Fruit fly (Drosophila melanogaster) whole organism, embryonic: ENCODE results near the gene CG32161.

Source experiments
- CG10321 ChIP-seq: fragments of 200-800 bp; sonication (Bioruptor generic); IDR thresholded peaks from 2 replicates; pipeline ENCODE4 v1.3.6; 2022; ENCODE audit warnings: missing biosample characterization, missing genetic modification characterization
- CG10979 ChIP-seq: fragments of 200-800 bp; sonication (Bioruptor generic); optimal IDR thresholded peaks from 2 replicates; lab custom pipeline; 2018; ENCODE audit warnings: missing biosample characterization, mild to moderate bottlenecking, missing genetic modification characterization, moderate library complexity
- CG11093 ChIP-seq: fragments of 200-800 bp; sonication (Bioruptor generic); IDR thresholded peaks from 3 replicates; pipeline ENCODE4 v1.3.6; 2022; ENCODE audit warnings: missing biosample characterization, missing genetic modification characterization
- CG11696 ChIP-seq: fragments of 200-800 bp; sonication (Bioruptor generic); IDR thresholded peaks from 2 replicates; pipeline ENCODE4 v1.3.6; 2022; ENCODE audit warnings: missing biosample characterization, missing genetic modification characterization
- CG13296 ChIP-seq: fragments of 200-800 bp; sonication (Bioruptor generic); optimal IDR thresholded peaks from 3 replicates; lab custom pipeline; 2018; ENCODE audit warnings: missing biosample characterization, mild to moderate bottlenecking, missing genetic modification characterization
- CG14860 ChIP-seq: fragments of 200-800 bp; sonication (Bioruptor generic); IDR thresholded peaks from 3 replicates; pipeline ENCODE4 v1.3.6; 2022; ENCODE audit warnings: missing biosample characterization, missing genetic modification characterization; ENCODE audit not compliant: partially characterized antibody
- CG15011 ChIP-seq: fragments of 200-800 bp; sonication (Bioruptor generic); optimal IDR thresholded peaks from 3 replicates; lab custom pipeline; 2018; ENCODE audit warnings: missing biosample characterization, mild to moderate bottlenecking, missing genetic modification characterization
- CG15479 ChIP-seq: fragments of 200-800 bp; sonication (Bioruptor generic); optimal IDR thresholded peaks from 3 replicates; lab custom pipeline; 2019; ENCODE audit warnings: missing biosample characterization, mild to moderate bottlenecking, missing genetic modification characterization, moderate library complexity
- CG16813 ChIP-seq: fragments of 200-800 bp; sonication (Bioruptor generic); IDR thresholded peaks from 3 replicates; pipeline ENCODE4 v1.3.6; 2022; ENCODE audit warnings: missing biosample characterization, missing genetic modification characterization; ENCODE audit not compliant: partially characterized antibody
- CG17361 ChIP-seq: fragments of 200-800 bp; sonication (Bioruptor generic); IDR thresholded peaks from 3 replicates; pipeline ENCODE4 v1.3.6; 2022; ENCODE audit warnings: missing biosample characterization, missing genetic modification characterization
- CG1792 ChIP-seq: fragments of 200-800 bp; sonication (Bioruptor generic); optimal IDR thresholded peaks from 2 replicates; lab custom pipeline; 2016; ENCODE audit warnings: missing biosample characterization, missing genetic modification characterization
- CG2199 ChIP-seq: fragments of 200-800 bp; sonication (Bioruptor generic); IDR thresholded peaks from 3 replicates; pipeline ENCODE4 v1.3.6; 2022; ENCODE audit warnings: missing biosample characterization, missing genetic modification characterization
- CG30403 ChIP-seq: fragments of 200-800 bp; sonication (Bioruptor generic); optimal IDR thresholded peaks from 3 replicates; lab custom pipeline; 2016; ENCODE audit warnings: missing biosample characterization, missing genetic modification characterization
- CG3838 ChIP-seq: fragments of 200-800 bp; sonication (Bioruptor generic); optimal IDR thresholded peaks from 3 replicates; lab custom pipeline; 2016; ENCODE audit warnings: missing biosample characterization, missing genetic modification characterization
- CG3995 ChIP-seq: fragments of 200-800 bp; sonication (Bioruptor generic); optimal IDR thresholded peaks from 3 replicates; lab custom pipeline; 2016; ENCODE audit warnings: missing biosample characterization, missing genetic modification characterization
- CG4328 ChIP-seq: fragments of 200-800 bp; sonication (Bioruptor generic); optimal IDR thresholded peaks from 3 replicates; lab custom pipeline; 2017; ENCODE audit warnings: missing biosample characterization, missing genetic modification reagents, missing genetic modification characterization
- CG4424 ChIP-seq: fragments of 200-800 bp; sonication (Bioruptor generic); optimal IDR thresholded peaks from 3 replicates; lab custom pipeline; 2016; ENCODE audit warnings: missing biosample characterization, missing genetic modification characterization
- CG9932 ChIP-seq: fragments of 200-800 bp; sonication (Bioruptor generic); IDR thresholded peaks from 2 replicates; pipeline ENCODE4 v1.3.6; 2022; ENCODE audit warnings: missing biosample characterization, missing genetic modification characterization
- E2f2 ChIP-seq: fragments of 200-800 bp; sonication (Bioruptor generic); IDR thresholded peaks from 2 replicates; pipeline ENCODE4 v1.3.6; 2022; ENCODE audit warnings: missing biosample characterization, missing genetic modification characterization
- Fer1 ChIP-seq: fragments of 200-800 bp; sonication (Bioruptor generic); optimal IDR thresholded peaks from 2 replicates; lab custom pipeline; 2017; ENCODE audit warnings: missing biosample characterization, mild to moderate bottlenecking, missing genetic modification characterization
- Gsc ChIP-seq: fragments of 200-800 bp; sonication (Bioruptor generic); IDR thresholded peaks from 2 replicates; pipeline ENCODE4 v1.3.6; 2022; ENCODE audit warnings: missing biosample characterization, missing genetic modification characterization
- HLH4C ChIP-seq: fragments of 200-800 bp; sonication (Bioruptor generic); IDR thresholded peaks from 3 replicates; pipeline ENCODE4 v1.3.6; 2022; ENCODE audit warnings: missing biosample characterization, missing genetic modification characterization; ENCODE audit not compliant: partially characterized antibody
- HLH54F ChIP-seq: fragments of 200-800 bp; sonication (Bioruptor generic); optimal IDR thresholded peaks from 3 replicates; lab custom pipeline; 2016; ENCODE audit warnings: missing biosample characterization, missing genetic modification characterization
- Lpt ChIP-seq: fragments of >200 bp; optimal IDR thresholded peaks from 2 replicates; lab custom pipeline; 2018; ENCODE audit warnings: missing biosample characterization, missing genetic modification characterization
- MBD-R2 ChIP-seq: fragments of 200-800 bp; sonication (Bioruptor generic); IDR thresholded peaks from 2 replicates; pipeline ENCODE4 v1.3.6; 2022; ENCODE audit warnings: missing biosample characterization, missing genetic modification characterization
- Myb ChIP-seq: fragments of 200-800 bp; sonication (Bioruptor generic); optimal IDR thresholded peaks from 2 replicates; lab custom pipeline; 2016; ENCODE audit warnings: missing biosample characterization, missing genetic modification characterization
- NFAT ChIP-seq: fragments of 200-800 bp; sonication (Bioruptor generic); IDR thresholded peaks from 2 replicates; pipeline ENCODE4 v1.3.6; 2022; ENCODE audit warnings: missing biosample characterization, missing genetic modification characterization
- Ravus ChIP-seq: fragments of 200-800 bp; sonication (Bioruptor generic); IDR thresholded peaks from 2 replicates; pipeline ENCODE4 v1.3.6; 2022; ENCODE audit warnings: missing biosample characterization, missing genetic modification characterization
- Usf ChIP-seq: fragments of 200-800 bp; sonication (Bioruptor generic); optimal IDR thresholded peaks from 2 replicates; lab custom pipeline; 2017; ENCODE audit warnings: missing genotype, missing biosample characterization, missing genetic modification characterization
- abd-A ChIP-seq: fragments of 200-800 bp; sonication (Bioruptor generic); optimal IDR thresholded peaks from 3 replicates; lab custom pipeline; 2019; ENCODE audit warnings: missing biosample characterization, mild to moderate bottlenecking, missing genetic modification characterization, moderate library complexity
- danr ChIP-seq: fragments of 200-800 bp; sonication (Bioruptor generic); IDR thresholded peaks from 2 replicates; pipeline ENCODE4 v1.3.6; 2022; ENCODE audit warnings: missing biosample characterization, missing genetic modification characterization
- disco-r ChIP-seq: fragments of 200-800 bp; sonication (Bioruptor generic); optimal IDR thresholded peaks from 2 replicates; lab custom pipeline; 2016; ENCODE audit warnings: missing biosample characterization, missing genetic modification characterization
- ems ChIP-seq: fragments of 200-800 bp; sonication (Bioruptor generic); optimal IDR thresholded peaks from 3 replicates; lab custom pipeline; 2016; ENCODE audit warnings: missing biosample characterization, missing genetic modification characterization
- fd64A ChIP-seq: fragments of 200-800 bp; sonication (Bioruptor generic); optimal IDR thresholded peaks from 3 replicates; lab custom pipeline; 2018; ENCODE audit warnings: missing biosample characterization, mild to moderate bottlenecking, missing genetic modification characterization
- gsb-n ChIP-seq: fragments of 200-800 bp; sonication (Bioruptor generic); optimal IDR thresholded peaks from 3 replicates; lab custom pipeline; 2018; ENCODE audit warnings: missing biosample characterization, mild to moderate bottlenecking, missing genetic modification characterization
- her ChIP-seq: fragments of 200-800 bp; sonication (Bioruptor generic); optimal IDR thresholded peaks from 2 replicates; lab custom pipeline; 2016; ENCODE audit warnings: missing biosample characterization, missing genetic modification characterization
- ind ChIP-seq: fragments of 200-800 bp; sonication (Bioruptor generic); optimal IDR thresholded peaks from 3 replicates; lab custom pipeline; 2016; ENCODE audit warnings: missing biosample characterization, missing genetic modification characterization
- inv ChIP-seq: fragments of 200-800 bp; sonication (Bioruptor generic); IDR thresholded peaks from 2 replicates; pipeline ENCODE4 v1.3.6; 2022; ENCODE audit warnings: missing biosample characterization, missing genetic modification characterization; ENCODE audit not compliant: partially characterized antibody
- ken ChIP-seq: fragments of 200-800 bp; sonication (Bioruptor generic); IDR thresholded peaks from 3 replicates; pipeline ENCODE4 v1.3.6; 2022; ENCODE audit warnings: missing biosample characterization, missing genetic modification characterization
- kni ChIP-seq: fragments of 200-800 bp; sonication (Bioruptor generic); optimal IDR thresholded peaks from 3 replicates; lab custom pipeline; 2017; ENCODE audit warnings: mild to moderate bottlenecking, missing biosample characterization, missing genetic modification reagents, missing genetic modification characterization
- lbe ChIP-seq: fragments of 200-800 bp; sonication (Bioruptor generic); optimal IDR thresholded peaks from 2 replicates; lab custom pipeline; 2016; ENCODE audit warnings: missing biosample characterization, mild to moderate bottlenecking, missing genetic modification characterization
- pan ChIP-seq, 4 experiments: fragments of >200 bp in 3 of 4; fragments of 200-800 bp in 1 of 4; sonication (Bioruptor generic) in 1 of 4; optimal IDR thresholded peaks in 3 of 4; IDR thresholded peaks in 1 of 4; 2 replicates each; pipeline versions ENCODE4 v1.3.6 to Lab custom; 2017 to 2022; ENCODE audit warnings: missing biosample characterization in 2 of 4, missing genetic modification characterization in 2 of 4, mixed read lengths in 1 of 4
- sna ChIP-seq: fragments of 200-800 bp; sonication (Bioruptor generic); IDR thresholded peaks from 2 replicates; pipeline ENCODE4 v1.3.6; 2022; ENCODE audit warnings: missing biosample characterization, missing genetic modification characterization; ENCODE audit not compliant: partially characterized antibody
- sqz ChIP-seq: fragments of 200-800 bp; sonication (Bioruptor generic); optimal IDR thresholded peaks from 3 replicates; lab custom pipeline; 2018; ENCODE audit warnings: missing biosample characterization, mild to moderate bottlenecking, missing genetic modification characterization
- sr ChIP-seq: fragments of 200-800 bp; sonication (Bioruptor generic); IDR thresholded peaks from 3 replicates; pipeline ENCODE4 v1.3.6; 2022; ENCODE audit warnings: missing biosample characterization, missing genetic modification characterization
- tin ChIP-seq: fragments of 200-800 bp; sonication (Bioruptor generic); optimal IDR thresholded peaks from 3 replicates; lab custom pipeline; 2016; ENCODE audit warnings: missing biosample characterization, missing genetic modification characterization
- tio ChIP-seq: fragments of 200-800 bp; sonication (Bioruptor generic); optimal IDR thresholded peaks from 2 replicates; lab custom pipeline; 2017; ENCODE audit warnings: missing biosample characterization, missing genetic modification characterization, inconsistent platforms
- tll ChIP-seq, 2 experiments: fragments of 200-800 bp in 1 of 2; fragments of >200 bp in 1 of 2; sonication (Bioruptor generic) in 1 of 2; optimal IDR thresholded peaks; 2 replicates each; lab custom pipeline; 2017 to 2019; ENCODE audit warnings: missing biosample characterization in 2 of 2, missing genetic modification characterization in 2 of 2, mild to moderate bottlenecking in 1 of 2, moderate library complexity in 1 of 2
- ttk ChIP-seq: fragments of 200-800 bp; sonication (Bioruptor generic); IDR thresholded peaks from 2 replicates; pipeline ENCODE4 v2.1.2; 2022; ENCODE audit warnings: missing biosample characterization, missing genetic modification characterization
- wek ChIP-seq: fragments of 200-800 bp; sonication (Bioruptor generic); optimal IDR thresholded peaks from 3 replicates; lab custom pipeline; 2018; ENCODE audit warnings: missing biosample characterization, mild to moderate bottlenecking, missing genetic modification characterization, moderate library complexity
- zen ChIP-seq: fragments of 200-800 bp; sonication (Bioruptor generic); optimal IDR thresholded peaks from 3 replicates; lab custom pipeline; 2018; ENCODE audit warnings: missing biosample characterization, mild to moderate bottlenecking, missing genetic modification characterization, moderate library complexity

The CG32161 gene

dm6 chr3L:16842087-16842567 lies 3.9 kb upstream of the CG32161 start, which contains the start of gene TSG101 (continued):
- TF ChIP-seq kni (GFP tag; lab: Kevin White, UChicago), result no peak
- TF ChIP-seq NFAT (GFP tag; lab: Robert Waterston, UW), result no peak
- no peak for TF ChIP-seq ttk (GFP tag; lab: Robert Waterston, UW)
- TF ChIP-seq gsb-n (tag; lab: Kevin White, UChicago), result no peak
- no peak for TF ChIP-seq CG10321 (GFP tag; lab: Robert Waterston, UW)
- no peak for TF ChIP-seq CG3995 (GFP tag; lab: Kevin White, UChicago)
- no peak for TF ChIP-seq CG15011 (GFP tag; lab: Kevin White, UChicago)
- no peak for TF ChIP-seq zen
- no peak for TF ChIP-seq CG30403
- no peak for TF ChIP-seq wek (GFP tag; lab: Kevin White, UChicago)
- no peak for TF ChIP-seq fd64A (GFP tag; lab: Kevin White, UChicago)
- no peak for TF ChIP-seq ken (GFP tag; lab: Robert Waterston, UW)
- TF ChIP-seq her (GFP tag; lab: Kevin White, UChicago), result no peak
- no peak for TF ChIP-seq pan (optimal IDR thresholded peaks at IDR 0.05; lab: Kevin White, UChicago)
- no peak for TF ChIP-seq pan (GFP tag; optimal IDR thresholded peaks at IDR 0.05 in 1 of 2, IDR thresholded peaks at IDR 0.05 in 1 of 2)
- peak; percentile 58; the same call in 1 of the 2 replicates for TF ChIP-seq MBD-R2 (GFP tag; lab: Robert Waterston, UW)
- TF ChIP-seq inv (GFP tag; lab: Robert Waterston, UW), result peak; percentile 33; the same call in 1 of the 2 replicates
- no peak for TF ChIP-seq CG11696
- no peak for TF ChIP-seq CG4424 (GFP tag; lab: Kevin White, UChicago)
- no peak for TF ChIP-seq CG4328 (GFP tag; lab: Kevin White, UChicago)
- no peak for TF ChIP-seq tin (GFP tag; lab: Kevin White, UChicago)
- TF ChIP-seq Lpt (GFP tag; lab: Kevin White, UChicago), result no peak
- no peak for TF ChIP-seq HLH4C (GFP tag; lab: Robert Waterston, UW)
- TF ChIP-seq CG16813 (GFP tag; lab: Robert Waterston, UW), result peak; percentile 51
- TF ChIP-seq CG14860 (GFP tag; lab: Robert Waterston, UW), result 0 out of 3 replicates have a peak, but pooled peaks have one; percentile 21
- no peak for TF ChIP-seq HLH54F (GFP tag; lab: Kevin White, UChicago)
- TF ChIP-seq CG17361 (GFP tag; lab: Robert Waterston, UW), result peak; percentile 43; the same call in 2 of the 3 replicates
- no peak for TF ChIP-seq sr (GFP tag; lab: Robert Waterston, UW)
- TF ChIP-seq CG13296 (GFP tag; lab: Kevin White, UChicago), result no peak
- peak; percentile 87 for TF ChIP-seq Myb
- no peak for TF ChIP-seq Ravus (GFP tag; lab: Robert Waterston, UW)
- TF ChIP-seq Usf (GFP tag; lab: Kevin White, UChicago), result no peak
- TF ChIP-seq lbe (GFP tag; lab: Kevin White, UChicago), result no peak
- TF ChIP-seq tio, result no peak
- TF ChIP-seq sna, result no peak
- TF ChIP-seq CG11093 (GFP tag; lab: Robert Waterston, UW), result no peak
- TF ChIP-seq abd-A (tag; lab: Kevin White, UChicago), result no peak
- no peak for TF ChIP-seq Gsc (GFP tag; lab: Robert Waterston, UW)
- TF ChIP-seq CG15479, result no peak
- no peak for TF ChIP-seq CG1792 (GFP tag; lab: Kevin White, UChicago)
- no peak for TF ChIP-seq sqz
- TF ChIP-seq ems (GFP tag; lab: Kevin White, UChicago), result no peak
- no peak for TF ChIP-seq Fer1
- TF ChIP-seq disco-r (GFP tag; lab: Kevin White, UChicago), result no peak
- no peak for TF ChIP-seq CG10979 (tag; lab: Kevin White, UChicago)
- TF ChIP-seq danr (GFP tag; lab: Robert Waterston, UW), result no peak
- TF ChIP-seq CG9932 (GFP tag; lab: Robert Waterston, UW), result no peak
- no peak for TF ChIP-seq ind (GFP tag; lab: Kevin White, UChicago)
- no peak for TF ChIP-seq CG2199 (GFP tag; lab: Robert Waterston, UW)
- TF ChIP-seq tll (GFP tag; optimal IDR thresholded peaks at IDR 0.05; lab: Kevin White, UChicago), result no peak
- TF ChIP-seq CG3838 (GFP tag; lab: Kevin White, UChicago), result no peak
- peak; percentile 22; the same call in 1 of the 2 replicates for TF ChIP-seq E2f2 (GFP tag; lab: Robert Waterston, UW)
